Worm (Caenorhabditis elegans) whole organism, late embryonic: Measurements from ENCODE around the gene C06G3.8.

Source experiments
- C38D4.7 ChIP-seq: fragments of 200-800 bp; sonication (Bioruptor generic); optimal IDR thresholded peaks from 2 replicates; lab custom pipeline; 2018; ENCODE audit warnings: mild to moderate bottlenecking, missing genetic modification characterization, moderate library complexity, missing compliant biosample characterization
- K09A11.1 ChIP-seq: sonication (generic microtip); optimal IDR thresholded peaks from 2 replicates; lab custom pipeline; 2017; ENCODE audit warnings: antibody characterized with exemption, mild to moderate bottlenecking, missing genetic modification characterization, missing compliant biosample characterization; ENCODE audit not compliant: insufficient read depth
- T23F11.4 ChIP-seq: fragments of 200-800 bp; sonication (Bioruptor generic); optimal IDR thresholded peaks from 2 replicates; lab custom pipeline; 2018; ENCODE audit warnings: mild to moderate bottlenecking, missing genetic modification characterization, missing compliant biosample characterization
- Y22D7AL.16 ChIP-seq: sonication (generic microtip); optimal IDR thresholded peaks from 2 replicates; lab custom pipeline; 2016; ENCODE audit warnings: missing genetic modification characterization, missing compliant biosample characterization
- ahr-1 ChIP-seq: sonication (generic microtip); optimal IDR thresholded peaks from 2 replicates; lab custom pipeline; 2016; ENCODE audit warnings: missing genetic modification characterization, missing compliant biosample characterization
- ama-1 ChIP-seq: fragments of 150-350 bp; optimal IDR thresholded peaks from 2 replicates; lab custom pipeline; 2014
- ceh-14 ChIP-seq: sonication (generic microtip); optimal IDR thresholded peaks from 2 replicates; lab custom pipeline; 2016; ENCODE audit warnings: missing genotype, missing genetic modification characterization, missing compliant biosample characterization
- ceh-18 ChIP-seq: sonication (generic microtip); optimal IDR thresholded peaks from 2 replicates; lab custom pipeline; 2016; ENCODE audit warnings: missing genetic modification characterization, missing compliant biosample characterization
- ceh-22 ChIP-seq: sonication (generic microtip); optimal IDR thresholded peaks from 2 replicates; lab custom pipeline; 2017; ENCODE audit warnings: missing biosample characterization, missing genetic modification characterization
- ceh-45 ChIP-seq: fragments of 200-800 bp; sonication (Bioruptor generic); IDR thresholded peaks from 2 replicates; pipeline ENCODE4 v1.3.6; 2022; ENCODE audit warnings: missing genetic modification reagents, missing genetic modification characterization, missing compliant biosample characterization
- ceh-48 ChIP-seq: sonication (generic microtip); optimal IDR thresholded peaks from 2 replicates; lab custom pipeline; 2016; ENCODE audit warnings: missing genetic modification characterization, inconsistent platforms, missing compliant biosample characterization
- che-1 ChIP-seq: sonication (generic microtip); optimal IDR thresholded peaks from 2 replicates; lab custom pipeline; 2016; ENCODE audit warnings: mild to moderate bottlenecking, missing genetic modification characterization, missing compliant biosample characterization
- dve-1 ChIP-seq: sonication (generic microtip); optimal IDR thresholded peaks from 2 replicates; lab custom pipeline; 2017; ENCODE audit warnings: antibody characterized with exemption, mild to moderate bottlenecking, missing genetic modification characterization, missing compliant biosample characterization
- elt-2 ChIP-seq: sonication (generic microtip); optimal IDR thresholded peaks from 2 replicates; lab custom pipeline; 2016; ENCODE audit warnings: missing genetic modification reagents, missing genetic modification characterization, missing compliant biosample characterization
- elt-4 ChIP-seq: sonication (generic microtip); optimal IDR thresholded peaks from 2 replicates; lab custom pipeline; 2016; ENCODE audit warnings: missing genetic modification characterization, missing compliant biosample characterization
- hlh-13 ChIP-seq: fragments of 200-800 bp; sonication (Bioruptor generic); optimal IDR thresholded peaks from 2 replicates; lab custom pipeline; 2018; ENCODE audit warnings: mild to moderate bottlenecking, missing genetic modification characterization, missing compliant biosample characterization
- hlh-15 ChIP-seq: sonication (generic microtip); optimal IDR thresholded peaks from 2 replicates; lab custom pipeline; 2016; ENCODE audit warnings: missing genetic modification characterization, missing compliant biosample characterization
- hlh-30 ChIP-seq: sonication (generic microtip); optimal IDR thresholded peaks from 2 replicates; lab custom pipeline; 2017; ENCODE audit warnings: antibody characterized with exemption, missing genetic modification characterization, missing compliant biosample characterization; ENCODE audit not compliant: insufficient read depth
- hlh-6 ChIP-seq: sonication (generic microtip); optimal IDR thresholded peaks from 2 replicates; lab custom pipeline; 2016; ENCODE audit warnings: missing genotype, missing genetic modification characterization, missing compliant biosample characterization
- hlh-8 ChIP-seq: sonication (generic microtip); optimal IDR thresholded peaks from 2 replicates; lab custom pipeline; 2016; ENCODE audit warnings: missing genotype, missing genetic modification characterization, missing compliant biosample characterization
- lim-6 ChIP-seq: sonication (generic microtip); optimal IDR thresholded peaks from 2 replicates; lab custom pipeline; 2016; ENCODE audit warnings: missing genetic modification characterization, missing compliant biosample characterization
- lin-11 ChIP-seq: fragments of 200-800 bp; sonication (Bioruptor generic); optimal IDR thresholded peaks from 2 replicates; lab custom pipeline; 2018; ENCODE audit warnings: mild to moderate bottlenecking, missing genetic modification characterization, missing compliant biosample characterization
- nhr-232 ChIP-seq: sonication (generic microtip); optimal IDR thresholded peaks from 2 replicates; lab custom pipeline; 2016; ENCODE audit warnings: missing genetic modification characterization, missing compliant biosample characterization
- npax-4 ChIP-seq: sonication (generic microtip); optimal IDR thresholded peaks from 2 replicates; lab custom pipeline; 2016; ENCODE audit warnings: missing genetic modification characterization, missing compliant biosample characterization
- odd-2 ChIP-seq: sonication (generic microtip); optimal IDR thresholded peaks from 2 replicates; lab custom pipeline; 2017; ENCODE audit warnings: antibody characterized with exemption, mild to moderate bottlenecking, missing genetic modification characterization, missing compliant biosample characterization
- pat-9 ChIP-seq: fragments of 200-800 bp; sonication (Bioruptor generic); optimal IDR thresholded peaks from 2 replicates; lab custom pipeline; 2018; ENCODE audit warnings: mild to moderate bottlenecking, missing genetic modification characterization, moderate library complexity, missing compliant biosample characterization
- pha-2 ChIP-seq: sonication (generic microtip); optimal IDR thresholded peaks from 2 replicates; lab custom pipeline; 2017; ENCODE audit warnings: mild to moderate bottlenecking, missing genetic modification characterization, missing compliant biosample characterization
- pqm-1 ChIP-seq: sonication (generic microtip); optimal IDR thresholded peaks from 2 replicates; lab custom pipeline; 2016; ENCODE audit warnings: missing genetic modification characterization, missing compliant biosample characterization
- pros-1 ChIP-seq: fragments of 150-350 bp; optimal IDR thresholded peaks from 2 replicates; lab custom pipeline; 2014; ENCODE audit warnings: missing biosample characterization, missing genetic modification reagents, missing genetic modification characterization
- ref-2 ChIP-seq: sonication (generic microtip); optimal IDR thresholded peaks from 2 replicates; lab custom pipeline; 2016; ENCODE audit warnings: missing genetic modification characterization, missing compliant biosample characterization
- rnt-1 ChIP-seq: sonication (generic microtip); optimal IDR thresholded peaks from 2 replicates; lab custom pipeline; 2016; ENCODE audit warnings: missing genetic modification characterization, missing compliant biosample characterization
- sdc-2 ChIP-seq: sonication (generic microtip); optimal IDR thresholded peaks from 2 replicates; lab custom pipeline; 2016; ENCODE audit warnings: missing genotype, missing genetic modification characterization, missing compliant biosample characterization
- sox-2 ChIP-seq: fragments of 200-800 bp; sonication (Bioruptor generic); IDR thresholded peaks from 2 replicates; pipeline ENCODE4 v1.3.6; 2022; ENCODE audit warnings: missing genetic modification reagents, missing genetic modification characterization, missing compliant biosample characterization
- sox-4 ChIP-seq: sonication (generic microtip); optimal IDR thresholded peaks from 2 replicates; lab custom pipeline; 2017; ENCODE audit warnings: mild to moderate bottlenecking, missing genetic modification characterization, inconsistent platforms, missing compliant biosample characterization
- syd-9 ChIP-seq: sonication (generic microtip); optimal IDR thresholded peaks from 2 replicates; lab custom pipeline; 2016; ENCODE audit warnings: mild to moderate bottlenecking, missing genetic modification characterization, moderate library complexity, missing compliant biosample characterization
- tbx-2 ChIP-seq: sonication (generic microtip); optimal IDR thresholded peaks from 2 replicates; lab custom pipeline; 2016; ENCODE audit warnings: missing genetic modification characterization, missing compliant biosample characterization
- tbx-7 ChIP-seq: sonication (generic microtip); optimal IDR thresholded peaks from 2 replicates; lab custom pipeline; 2016; ENCODE audit warnings: missing genotype, missing genetic modification characterization, missing compliant biosample characterization
- unc-55 ChIP-seq: sonication (generic microtip); optimal IDR thresholded peaks from 2 replicates; lab custom pipeline; 2017; ENCODE audit warnings: missing biosample characterization, missing genetic modification reagents, missing genetic modification characterization
- zip-5 ChIP-seq: sonication (generic microtip); optimal IDR thresholded peaks from 2 replicates; lab custom pipeline; 2016; ENCODE audit warnings: missing genetic modification characterization, missing compliant biosample characterization

C06G3.8 gene

ce11 chrIV:7052135-7052534, 19.8 kb upstream of the C06G3.8 start:
- TF ChIP-seq odd-2 = no peak
- no peak for TF ChIP-seq lin-11
- TF ChIP-seq syd-9 (tag; lab: Kevin White, UChicago) = no peak
- no peak for TF ChIP-seq K09A11.1 (tag; lab: Kevin White, UChicago)
- no peak for TF ChIP-seq unc-55 (GFP tag; lab: Kevin White, UChicago)
- TF ChIP-seq ceh-22 (tag; lab: Kevin White, UChicago) = no peak
- TF ChIP-seq hlh-8 (tag; lab: Kevin White, UChicago) = no peak
- TF ChIP-seq hlh-6 (tag; lab: Kevin White, UChicago) = no peak
- no peak for TF ChIP-seq npax-4 (tag; lab: Kevin White, UChicago)
- no peak for TF ChIP-seq ama-1 (lab: Kevin White, UChicago)
- no peak for TF ChIP-seq ceh-48
- TF ChIP-seq dve-1 = no peak
- TF ChIP-seq sox-2 = no peak
- no peak for TF ChIP-seq pqm-1 (tag; lab: Kevin White, UChicago)
- TF ChIP-seq T23F11.4 (GFP tag; lab: Kevin White, UChicago) = no peak
- no peak for TF ChIP-seq ceh-14
- TF ChIP-seq, all 69 proteins: peak for 0

DNA sequence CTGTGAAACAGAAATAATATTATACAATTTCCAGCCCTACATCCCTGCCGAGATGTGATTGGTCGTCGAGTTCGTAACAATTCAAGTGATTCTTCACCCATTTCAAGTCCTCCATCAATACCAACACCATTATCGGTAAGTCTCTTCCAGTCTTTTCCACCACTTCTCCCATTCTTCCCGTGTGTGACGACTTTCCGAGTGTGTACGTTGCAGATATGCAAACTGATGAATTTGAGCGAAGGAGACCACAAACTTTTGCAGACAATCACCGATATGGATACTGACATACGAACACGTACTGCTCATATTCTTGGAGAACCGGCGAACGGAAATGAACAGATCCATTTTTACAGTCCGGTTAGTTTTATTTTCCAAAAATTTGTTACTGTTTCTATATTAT, 19.2 kb upstream of the C06G3.8 start:
- no peak for TF ChIP-seq sdc-2 (tag; lab: Kevin White, UChicago)
- TF ChIP-seq dve-1 = no peak
- no peak for TF ChIP-seq pqm-1 (tag; lab: Kevin White, UChicago)
- TF ChIP-seq C38D4.7 (GFP tag; lab: Kevin White, UChicago) = no peak
- TF ChIP-seq sox-4 = no peak
- TF ChIP-seq rnt-1 (tag; lab: Kevin White, UChicago) = no peak
- TF ChIP-seq ref-2 (tag; lab: Kevin White, UChicago) = no peak
- no peak for TF ChIP-seq nhr-232
- TF ChIP-seq elt-4 = no peak
- no peak for TF ChIP-seq odd-2
- TF ChIP-seq hlh-30 (tag; lab: Kevin White, UChicago) = no peak
- no peak for TF ChIP-seq ceh-48

ce11 chrIV:7049672-7050206, 17.4 kb upstream of the C06G3.8 start, which contains the start of gene nhr-105:
TSS of gene nhr-105 (plus strand) at chrIV:7050156.
- no peak for TF ChIP-seq hlh-8 (tag; lab: Kevin White, UChicago)
- no peak for TF ChIP-seq che-1 (tag; lab: Kevin White, UChicago)
- TF ChIP-seq rnt-1 (tag; lab: Kevin White, UChicago) = no peak
- no peak for TF ChIP-seq Y22D7AL.16
- no peak for TF ChIP-seq ahr-1 (tag; lab: Kevin White, UChicago)
- TF ChIP-seq pqm-1 (tag; lab: Kevin White, UChicago) = no peak
- TF ChIP-seq unc-55 (GFP tag; lab: Kevin White, UChicago) = no peak
- TF ChIP-seq ceh-22 (tag; lab: Kevin White, UChicago) = no peak
- TF ChIP-seq pha-2 (tag; lab: Kevin White, UChicago) = no peak
- TF ChIP-seq sox-2 = no peak
- TF ChIP-seq, all 69 proteins: peak for 0

- TF ChIP-seq pros-1 (tag; lab: Kevin White, UChicago) (no peak), hlh-15 (tag; lab: Kevin White, UChicago) (no peak), lim-6 (no peak), ceh-22 (tag; lab: Kevin White, UChicago) (no peak), tbx-2 (tag; lab: Kevin White, UChicago) (no peak), hlh-6 (tag; lab: Kevin White, UChicago) (no peak), zip-5 (tag; lab: Kevin White, UChicago) (no peak)
Measured at ce11 chrIV:7048637-7049245, 16.4 kb upstream of the C06G3.8 start.

DNA sequence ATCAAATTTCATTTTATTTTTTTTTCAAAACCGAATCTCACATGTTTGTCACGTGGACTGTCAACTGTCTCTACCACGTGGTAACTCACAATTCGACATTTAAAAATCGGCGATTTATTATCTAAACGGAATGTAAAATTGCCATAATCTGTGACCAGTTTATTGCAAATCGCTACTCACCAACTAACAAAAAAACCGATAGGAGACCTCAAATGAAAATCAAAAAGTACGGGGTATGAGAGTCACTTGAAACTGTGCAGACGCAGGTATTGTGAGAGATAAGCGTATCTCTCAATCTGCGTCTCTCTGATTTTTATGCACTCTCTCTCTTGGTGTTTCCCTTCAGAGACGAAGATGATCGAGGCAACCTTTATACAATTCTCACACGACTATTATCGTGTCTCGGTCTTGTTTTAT, 15.4 kb upstream of the C06G3.8 start:
- TF ChIP-seq ceh-45 (GFP tag; lab: Robert Waterston, UW) (no peak), sdc-2 (tag; lab: Kevin White, UChicago) (no peak), unc-55 (GFP tag; lab: Kevin White, UChicago) (peak; percentile 13), rnt-1 (tag; lab: Kevin White, UChicago) (no peak), pqm-1 (tag; lab: Kevin White, UChicago) (peak; percentile 30), dve-1 (peak; percentile 27), tbx-7 (no peak), ceh-18 (peak; percentile 1), hlh-13 (no peak), pros-1 (tag; lab: Kevin White, UChicago) (no peak), ref-2 (tag; lab: Kevin White, UChicago) (no peak), elt-2 (tag; lab: Kevin White, UChicago) (peak; percentile 62), Y22D7AL.16 (no peak), ahr-1 (tag; lab: Kevin White, UChicago) (no peak), tbx-2 (tag; lab: Kevin White, UChicago) (no peak), pat-9 (no peak), C38D4.7 (GFP tag; lab: Kevin White, UChicago) (no peak), che-1 (tag; lab: Kevin White, UChicago) (no peak)
